Worm (Caenorhabditis elegans) whole organism, L2 larva: ENCODE results near the gene T12E12.6.

Experiments used
- F13H6.1 ChIP-seq: sonication (generic microtip); optimal IDR thresholded peaks from 2 replicates; lab custom pipeline; 2016; ENCODE audit warnings: missing genetic modification characterization, missing compliant biosample characterization
- egl-27 ChIP-seq: sonication (generic microtip); optimal IDR thresholded peaks from 3 replicates; lab custom pipeline; 2017; ENCODE audit warnings: missing biosample characterization, missing genetic modification reagents, missing genetic modification characterization
- elt-1 ChIP-seq: fragments of 150-350 bp; optimal IDR thresholded peaks from 2 replicates; lab custom pipeline; 2014; ENCODE audit warnings: missing biosample characterization, missing genetic modification characterization
- lin-39 ChIP-seq: fragments of 150-350 bp; optimal IDR thresholded peaks from 2 replicates; lab custom pipeline; 2014; ENCODE audit warnings: missing biosample characterization, missing genetic modification reagents, missing genetic modification characterization
- nhr-11 ChIP-seq: fragments of 150-350 bp; optimal IDR thresholded peaks from 2 replicates; lab custom pipeline; 2014; ENCODE audit warnings: missing biosample characterization, missing genetic modification characterization
- nhr-23 ChIP-seq: fragments of 150-350 bp; optimal IDR thresholded peaks from 2 replicates; lab custom pipeline; 2014; ENCODE audit warnings: missing biosample characterization, missing genetic modification reagents, missing genetic modification characterization
- unc-55 ChIP-seq: fragments of 150-350 bp; sonication (generic microtip); optimal IDR thresholded peaks from 3 replicates; lab custom pipeline; 2014; ENCODE audit warnings: missing biosample characterization, missing genetic modification reagents, missing genetic modification characterization
- ztf-11 ChIP-seq: sonication (generic microtip); optimal IDR thresholded peaks from 2 replicates; lab custom pipeline; 2017; ENCODE audit warnings: missing biosample characterization, missing genetic modification characterization

DNA sequence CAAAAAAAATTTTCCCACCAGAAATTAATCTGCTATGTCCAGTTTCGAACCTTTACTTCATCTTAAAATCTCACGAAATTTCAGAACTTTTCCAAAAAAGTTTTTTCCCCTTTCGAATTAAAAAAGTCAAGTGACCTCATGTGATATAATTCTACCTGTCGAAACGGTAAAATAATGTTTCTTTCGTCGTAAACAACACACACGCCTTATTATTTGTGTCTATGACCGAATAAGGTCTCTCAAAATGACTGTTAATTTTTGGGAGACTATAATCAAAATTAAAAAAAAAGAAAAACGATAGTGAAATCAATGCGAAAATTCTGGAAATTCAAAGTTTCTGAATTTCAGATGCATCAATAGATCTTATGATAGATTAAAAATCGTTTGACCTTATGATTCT is 9.3 kb upstream of the T12E12.6 start:
- no peak for TF ChIP-seq egl-27 (tag; lab: Kevin White, UChicago)
- no peak for TF ChIP-seq nhr-23 (tag; lab: Kevin White, UChicago)
- no peak for TF ChIP-seq nhr-11 (tag; lab: Kevin White, UChicago)
- TF ChIP-seq elt-1 (tag; lab: Kevin White, UChicago) = no peak
- no peak for TF ChIP-seq unc-55 (GFP tag; lab: Kevin White, UChicago)
- TF ChIP-seq ztf-11 (tag; lab: Kevin White, UChicago) = no peak
- TF ChIP-seq lin-39 (tag; lab: Kevin White, UChicago) = no peak
- no peak for TF ChIP-seq F13H6.1 (tag; lab: Kevin White, UChicago)
